Worm (Caenorhabditis elegans) whole organism, midembryonic: ENCODE measurements around the gene F32D1.11.

Experiments
- T22C8.4 ChIP-seq: fragments of 200-800 bp; sonication (Bioruptor generic); IDR thresholded peaks from 2 replicates; pipeline ENCODE4 v1.3.6; 2022; ENCODE audit warnings: missing genetic modification characterization, missing compliant biosample characterization
- cog-1 ChIP-seq: sonication (generic microtip); optimal IDR thresholded peaks from 2 replicates; lab custom pipeline; 2016; ENCODE audit warnings: missing genetic modification characterization, missing compliant biosample characterization
- flt-1 ChIP-seq: fragments of 200-800 bp; sonication (Bioruptor generic); IDR thresholded peaks from 2 replicates; pipeline ENCODE4 v1.3.6; 2022; ENCODE audit warnings: missing genetic modification characterization, missing compliant biosample characterization
- klf-2 ChIP-seq: fragments of 200-800 bp; sonication (Bioruptor generic); conservative IDR thresholded peaks from 2 replicates; pipeline ENCODE4 v1.3.6; 2022; ENCODE audit warnings: missing genetic modification reagents, missing genetic modification characterization, missing compliant biosample characterization
- med-1 ChIP-seq: sonication (generic microtip); optimal IDR thresholded peaks from 2 replicates; lab custom pipeline; 2017; ENCODE audit warnings: missing genetic modification characterization, mild to moderate bottlenecking, missing compliant biosample characterization, antibody characterized with exemption, missing genetic modification reagents; ENCODE audit not compliant: insufficient read depth
- ref-1 ChIP-seq: fragments of 200-800 bp; sonication (Bioruptor generic); conservative IDR thresholded peaks from 2 replicates; pipeline ENCODE4 v1.3.6; 2022; ENCODE audit warnings: missing genetic modification reagents, missing genetic modification characterization, missing compliant biosample characterization
- tab-1 ChIP-seq: fragments of 200-800 bp; sonication (Bioruptor generic); IDR thresholded peaks from 2 replicates; pipeline ENCODE4 v1.3.6; 2022; ENCODE audit warnings: missing genetic modification characterization, missing compliant biosample characterization
- ztf-23 ChIP-seq: fragments of 200-800 bp; sonication (Bioruptor generic); IDR thresholded peaks from 2 replicates; pipeline ENCODE4 v1.3.6; 2022; ENCODE audit warnings: missing genetic modification reagents, missing genetic modification characterization, missing compliant biosample characterization
- ztf-29 ChIP-seq: fragments of 200-800 bp; sonication (Bioruptor generic); IDR thresholded peaks from 2 replicates; pipeline ENCODE4 v1.3.6; 2022; ENCODE audit warnings: missing genetic modification reagents, missing genetic modification characterization, missing compliant biosample characterization

The F32D1.11 gene

DNA sequence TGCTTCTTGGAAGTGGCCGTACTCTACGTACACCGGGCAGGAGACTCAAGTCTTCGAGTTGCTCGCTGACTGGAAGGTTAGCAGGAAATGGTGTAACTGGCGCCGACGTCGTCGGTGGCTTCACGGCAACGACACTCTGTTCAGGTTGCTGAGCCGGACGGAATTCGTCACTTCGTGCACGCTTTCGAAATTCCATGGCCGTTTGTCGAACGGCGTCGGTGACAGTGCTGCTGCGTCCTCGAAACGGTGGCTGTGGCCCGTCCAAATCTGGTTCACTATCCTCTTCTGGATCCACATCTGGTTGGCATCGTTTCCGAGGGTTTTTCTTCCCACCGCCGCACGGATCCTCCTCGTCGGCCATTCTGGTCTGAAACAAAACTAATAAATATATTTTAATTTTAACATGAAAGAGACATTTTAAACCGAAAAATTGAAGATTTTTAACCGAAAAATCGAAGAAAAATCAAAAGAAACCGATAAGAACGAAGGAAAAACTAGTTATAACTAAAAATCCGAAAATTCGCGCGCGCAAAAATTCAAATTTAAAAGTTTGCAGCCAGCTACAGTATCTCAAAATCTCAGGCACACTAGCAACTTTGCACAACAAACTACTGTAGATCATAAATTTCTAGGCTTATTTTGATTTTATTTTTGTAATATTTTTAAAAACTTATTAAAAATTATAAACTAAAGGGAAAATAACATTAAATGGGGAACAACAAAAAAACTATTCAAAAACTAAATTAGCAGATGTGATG, 9.6 kb upstream of the F32D1.11 start, which contains the start of gene F32D1.7:
F32D1.7 (minus strand) TSS at position 367 of the 758 bp plus-strand sequence.
- TF ChIP-seq T22C8.4 (GFP tag; lab: Robert Waterston, UW) (no peak), med-1 (GFP tag; lab: Kevin White, UChicago) (no peak)

DNA sequence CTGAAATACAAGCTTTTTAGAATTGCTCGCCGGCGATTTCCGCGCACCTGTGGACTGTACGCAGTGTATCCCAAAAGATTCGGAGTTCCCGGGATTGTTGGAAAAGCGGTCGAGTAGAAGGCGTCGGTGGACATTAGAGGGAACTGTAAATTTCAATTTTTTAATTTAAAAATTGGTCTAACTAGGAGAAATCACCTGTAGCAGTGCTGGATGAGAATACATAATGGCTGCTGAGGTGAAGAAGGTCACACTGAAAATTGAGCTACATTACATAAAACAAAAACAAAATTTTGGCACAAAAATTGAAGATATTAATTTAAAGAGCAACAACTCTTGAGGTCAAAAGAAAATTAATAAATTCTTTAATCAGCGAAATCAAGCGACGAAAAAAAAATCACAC, 8.3 kb upstream of the F32D1.11 start, which contains the start of gene neg-1:
neg-1 (minus strand) TSS at position 250 of the 400 bp plus-strand sequence.
- TF ChIP-seq ztf-29 (GFP tag; lab: Robert Waterston, UW): no peak
- TF ChIP-seq flt-1 (GFP tag; lab: Robert Waterston, UW): no peak
- no peak for TF ChIP-seq klf-2 (GFP tag; lab: Robert Waterston, UW)
- no peak for TF ChIP-seq ztf-23 (GFP tag; lab: Robert Waterston, UW)
- TF ChIP-seq med-1 (GFP tag; lab: Kevin White, UChicago): no peak
- TF ChIP-seq cog-1 (tag; lab: Kevin White, UChicago): no peak
- no peak for TF ChIP-seq ref-1 (GFP tag; lab: Robert Waterston, UW)
- TF ChIP-seq T22C8.4 (GFP tag; lab: Robert Waterston, UW): no peak
- no peak for TF ChIP-seq tab-1 (GFP tag; lab: Robert Waterston, UW)

ce11 chrV:4373656-4374055, 7.3 kb upstream of the F32D1.11 start:
- TF ChIP-seq ztf-23 (GFP tag; lab: Robert Waterston, UW) (no peak), tab-1 (GFP tag; lab: Robert Waterston, UW) (no peak), ref-1 (GFP tag; lab: Robert Waterston, UW) (no peak), flt-1 (GFP tag; lab: Robert Waterston, UW) (no peak), T22C8.4 (GFP tag; lab: Robert Waterston, UW) (no peak), ztf-29 (GFP tag; lab: Robert Waterston, UW) (no peak), cog-1 (tag; lab: Kevin White, UChicago) (no peak), klf-2 (GFP tag; lab: Robert Waterston, UW) (no peak), med-1 (GFP tag; lab: Kevin White, UChicago) (no peak)

DNA sequence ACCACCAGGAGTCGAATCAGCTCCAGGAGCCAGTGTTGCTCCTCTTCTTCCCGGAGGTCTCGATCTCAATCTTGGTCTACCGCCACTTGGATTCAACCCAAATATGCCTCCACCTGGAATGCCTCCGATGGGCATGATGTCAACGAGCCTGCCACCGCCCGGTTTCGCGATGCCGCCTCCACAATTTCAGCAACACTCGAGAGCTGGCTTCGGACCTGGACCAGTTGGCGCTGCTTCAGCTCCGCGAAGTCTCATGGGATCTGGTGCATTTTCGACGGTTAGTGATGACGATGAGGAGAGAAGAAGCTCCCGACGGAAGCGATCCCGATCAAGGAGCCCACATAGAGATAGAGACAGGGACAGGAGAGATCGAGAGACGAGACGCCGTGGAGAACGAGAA, 6.6 kb upstream of the F32D1.11 start:
- TF ChIP-seq ztf-29 (GFP tag; lab: Robert Waterston, UW) (no peak), flt-1 (GFP tag; lab: Robert Waterston, UW) (no peak), T22C8.4 (GFP tag; lab: Robert Waterston, UW) (no peak), ref-1 (GFP tag; lab: Robert Waterston, UW) (no peak), klf-2 (GFP tag; lab: Robert Waterston, UW) (no peak), cog-1 (tag; lab: Kevin White, UChicago) (no peak), ztf-23 (GFP tag; lab: Robert Waterston, UW) (no peak), med-1 (GFP tag; lab: Kevin White, UChicago) (no peak), tab-1 (GFP tag; lab: Robert Waterston, UW) (no peak)

ce11 chrV:4371309-4371933, 5.1 kb upstream of the F32D1.11 start, which contains the start of the genes gmpr-1 and fipp-1:
Gene gmpr-1, minus strand, starts transcription at chrV:4371383.
Gene fipp-1, plus strand, starts transcription at chrV:4371807.
- TF ChIP-seq ztf-23 (GFP tag; lab: Robert Waterston, UW) (no peak), tab-1 (GFP tag; lab: Robert Waterston, UW) (no peak), ref-1 (GFP tag; lab: Robert Waterston, UW) (no peak), med-1 (GFP tag; lab: Kevin White, UChicago) (no peak), T22C8.4 (GFP tag; lab: Robert Waterston, UW) (no peak)

- TF ChIP-seq ztf-29 (GFP tag; lab: Robert Waterston, UW): no peak
- TF ChIP-seq ref-1 (GFP tag; lab: Robert Waterston, UW): no peak
- TF ChIP-seq med-1 (GFP tag; lab: Kevin White, UChicago): no peak
Measured at ce11 chrV:4370515-4370914, 4.2 kb upstream of the F32D1.11 start.

DNA sequence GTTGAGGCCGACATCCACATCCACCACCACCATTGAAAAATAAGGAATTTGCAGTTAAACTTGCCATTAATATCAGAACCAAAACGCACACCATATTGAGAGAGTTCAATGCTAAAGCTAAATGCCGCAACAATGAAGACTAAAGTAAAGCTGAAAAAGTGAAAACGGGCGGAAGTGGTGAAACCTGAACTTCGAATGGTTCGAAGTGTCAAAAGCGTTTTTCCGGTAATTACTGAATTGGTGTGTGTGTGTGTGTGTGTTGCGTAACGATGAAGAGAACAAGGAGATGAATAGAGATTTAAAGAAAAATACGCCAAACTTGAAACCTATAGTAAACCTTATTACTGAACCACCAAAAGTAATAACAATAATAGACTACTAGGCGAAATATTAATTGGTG, 1.8 kb downstream of the F32D1.11 start, which contains the start of gene grl-13:
grl-13 (minus strand) TSS at position 101 of the 400 bp plus-strand sequence.
- TF ChIP-seq T22C8.4 (GFP tag; lab: Robert Waterston, UW) (no peak), tab-1 (GFP tag; lab: Robert Waterston, UW) (no peak)

DNA sequence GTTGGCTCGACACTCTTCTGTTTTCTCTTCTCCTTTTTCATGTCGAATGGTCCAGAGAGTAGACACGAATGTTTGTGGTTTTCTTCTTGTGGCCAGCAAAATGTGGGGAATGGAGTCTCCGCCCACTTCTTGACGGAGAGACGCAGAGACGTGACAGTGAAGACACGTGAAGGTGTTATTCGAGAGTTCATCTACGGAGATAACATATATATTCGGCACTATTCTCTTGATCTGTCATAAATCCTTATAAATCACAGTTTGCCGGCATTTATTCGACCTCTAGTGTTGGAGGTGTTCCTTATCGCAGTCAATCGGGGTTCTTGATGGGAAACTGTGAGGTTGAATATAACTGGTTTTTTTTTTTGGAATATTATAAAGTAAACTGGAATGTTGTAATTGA, 4.8 kb downstream of the F32D1.11 start, which contains the start of gene F32D1.3:
F32D1.3 (minus strand) TSS at position 65 of the 400 bp plus-strand sequence.
- no peak for TF ChIP-seq ref-1 (GFP tag; lab: Robert Waterston, UW)
- TF ChIP-seq cog-1 (tag; lab: Kevin White, UChicago): no peak
- no peak for TF ChIP-seq ztf-29 (GFP tag; lab: Robert Waterston, UW)
- TF ChIP-seq tab-1 (GFP tag; lab: Robert Waterston, UW): no peak
- no peak for TF ChIP-seq ztf-23 (GFP tag; lab: Robert Waterston, UW)

DNA sequence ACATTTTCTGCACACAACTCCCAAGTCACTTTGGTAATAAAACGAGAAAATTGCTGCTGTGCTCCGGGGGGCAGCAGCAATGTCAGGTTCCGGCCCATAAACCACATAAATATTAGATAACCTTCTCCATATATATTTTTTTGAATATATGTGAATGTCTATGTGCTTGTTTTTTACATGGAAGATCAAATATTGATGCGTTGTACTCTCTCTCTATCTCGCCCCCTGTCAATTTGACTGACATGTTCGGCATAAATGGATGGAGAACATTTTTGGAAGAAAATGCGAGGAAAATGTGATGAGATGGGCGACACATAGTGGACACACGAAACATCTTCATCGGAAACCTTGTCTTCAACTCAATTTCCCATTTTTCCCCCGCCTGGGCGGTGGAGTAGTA, 6.3 kb downstream of the F32D1.11 start:
- TF ChIP-seq med-1 (GFP tag; lab: Kevin White, UChicago) (no peak), ref-1 (GFP tag; lab: Robert Waterston, UW) (no peak), ztf-29 (GFP tag; lab: Robert Waterston, UW) (no peak), tab-1 (GFP tag; lab: Robert Waterston, UW) (no peak), klf-2 (GFP tag; lab: Robert Waterston, UW) (no peak), ztf-23 (GFP tag; lab: Robert Waterston, UW) (no peak), T22C8.4 (GFP tag; lab: Robert Waterston, UW) (no peak), flt-1 (GFP tag; lab: Robert Waterston, UW) (no peak), cog-1 (tag; lab: Kevin White, UChicago) (no peak)
